Worm (Caenorhabditis elegans) whole organism, L4/young adult: ENCODE results near the gene mek-1.

ENCODE experiments used
- W03F9.2 ChIP-seq: fragments of 150-350 bp; optimal IDR thresholded peaks from 2 replicates; lab custom pipeline; 2014; ENCODE audit warnings: missing biosample characterization, missing genetic modification characterization
- dao-5 ChIP-seq: sonication (generic microtip); optimal IDR thresholded peaks from 2 replicates; lab custom pipeline; 2016; ENCODE audit warnings: missing genotype, missing genetic modification characterization, moderate library complexity, missing compliant biosample characterization
- him-1 ChIP-seq: sonication (generic microtip); optimal IDR thresholded peaks from 2 replicates; lab custom pipeline; 2016; ENCODE audit warnings: missing genotype, missing genetic modification reagents, missing genetic modification characterization, missing compliant biosample characterization

mek-1 gene

DNA sequence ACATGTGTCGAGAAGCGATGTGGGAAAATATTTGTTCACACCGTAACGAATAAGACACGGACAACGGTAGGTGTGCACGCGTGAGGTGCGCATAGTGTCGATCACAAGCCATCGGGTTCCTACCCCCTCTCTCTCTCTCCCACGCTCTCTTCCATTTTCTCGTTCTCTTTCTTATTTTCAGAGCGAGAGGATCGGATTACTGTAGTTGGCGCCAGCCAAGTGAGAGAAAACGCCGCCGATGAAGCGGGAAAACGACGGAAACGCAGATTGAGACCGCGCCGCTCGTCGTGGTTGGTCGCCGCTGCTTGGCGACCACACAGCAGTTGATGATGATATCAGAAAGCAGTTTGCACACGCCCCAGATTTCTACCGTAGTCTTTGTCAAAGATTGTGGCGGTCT, 14.7 kb upstream of the mek-1 start:
- TF ChIP-seq him-1 (tag; lab: Kevin White, UChicago): no peak

DNA sequence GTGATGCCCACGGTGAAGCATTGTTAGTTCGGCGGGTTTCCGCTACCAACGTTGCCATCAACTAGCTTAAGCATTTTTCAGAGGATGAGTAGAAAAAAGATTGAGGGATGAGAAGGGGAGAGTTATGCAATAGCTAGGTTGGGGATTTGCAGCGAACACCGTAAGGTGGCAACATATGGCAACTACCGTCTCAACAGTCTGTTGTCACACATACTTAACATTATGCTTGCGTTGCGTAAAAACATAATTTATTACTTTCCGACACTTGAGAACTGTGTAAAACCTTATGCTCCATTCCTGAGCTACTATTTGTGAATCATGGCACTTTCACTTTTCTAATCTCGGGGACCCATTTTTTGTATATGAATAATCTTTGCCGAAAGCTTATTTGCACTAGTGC, 12.4 kb upstream of the mek-1 start:
- TF ChIP-seq him-1 (tag; lab: Kevin White, UChicago) (no peak), dao-5 (tag; lab: Kevin White, UChicago) (no peak), W03F9.2 (tag; lab: Kevin White, UChicago) (no peak)

DNA sequence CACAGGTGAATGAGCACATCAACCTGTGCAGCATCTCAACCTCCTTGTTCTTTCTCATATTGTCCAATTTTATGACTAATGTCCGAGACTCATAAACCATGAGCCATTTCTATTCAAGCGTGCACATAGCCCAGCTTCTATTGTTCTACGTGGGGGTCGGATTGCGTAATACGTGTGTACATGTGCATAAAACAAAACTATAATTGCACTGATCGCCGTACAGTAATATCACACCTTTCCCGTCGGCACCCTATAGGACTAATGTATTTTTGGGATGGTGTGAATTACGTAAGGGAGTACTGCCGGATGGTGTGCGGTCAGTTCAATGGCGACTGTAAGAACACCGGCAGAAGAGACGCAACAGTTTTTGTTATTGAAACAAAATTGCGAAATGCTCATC, 9.1 kb upstream of the mek-1 start:
- no peak for TF ChIP-seq W03F9.2 (tag; lab: Kevin White, UChicago)
- TF ChIP-seq him-1 (tag; lab: Kevin White, UChicago): no peak
- TF ChIP-seq dao-5 (tag; lab: Kevin White, UChicago): no peak

DNA sequence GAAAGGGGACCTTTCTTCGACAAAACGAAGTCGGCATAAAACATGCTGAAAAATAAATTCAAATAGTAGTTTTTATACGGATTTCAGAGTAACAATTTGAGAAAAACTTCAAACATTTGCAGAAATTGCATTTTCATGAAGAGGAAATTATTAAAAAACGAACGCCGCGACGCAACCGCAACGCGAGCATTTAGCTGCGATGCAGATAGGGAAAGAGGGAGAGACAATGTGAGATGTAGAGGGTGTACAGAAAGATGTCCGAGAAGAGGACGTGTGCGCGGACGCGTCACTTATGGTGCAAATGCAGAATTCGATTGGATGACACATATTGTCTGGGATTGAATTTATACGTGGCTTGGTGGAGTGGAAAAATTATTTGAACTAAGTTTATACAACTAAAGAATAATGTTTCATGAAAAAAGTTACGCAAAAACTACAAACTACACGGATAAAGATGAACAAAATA, 4.0 kb upstream of the mek-1 start, which contains the start of gene coh-1:
coh-1 (minus strand) TSS at position 51 of the 466 bp plus-strand sequence.
- TF ChIP-seq him-1 (tag; lab: Kevin White, UChicago) (no peak), W03F9.2 (tag; lab: Kevin White, UChicago) (no peak), dao-5 (tag; lab: Kevin White, UChicago) (no peak)

DNA sequence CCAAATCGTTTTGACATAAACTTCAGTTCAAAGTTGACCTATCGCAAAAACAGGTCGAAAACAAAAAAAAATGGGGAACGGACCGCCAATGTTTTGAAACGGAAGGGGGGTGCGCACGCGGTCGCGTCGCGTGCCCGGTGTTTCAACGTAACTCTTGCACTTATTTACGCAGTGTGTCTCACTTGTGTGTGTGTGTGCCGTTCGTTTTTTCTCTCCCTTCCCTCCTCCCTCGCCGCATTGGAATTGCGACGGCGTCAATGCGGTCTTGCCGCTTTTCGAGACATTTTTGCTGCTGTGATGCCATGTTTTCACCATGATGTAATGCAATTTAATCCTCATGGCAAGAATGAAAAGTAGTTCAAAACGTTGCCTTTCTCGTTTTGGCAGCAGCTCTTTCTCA, 572 bp upstream of the mek-1 start:
- TF ChIP-seq him-1 (tag; lab: Kevin White, UChicago): no peak
- TF ChIP-seq W03F9.2 (tag; lab: Kevin White, UChicago): no peak

DNA sequence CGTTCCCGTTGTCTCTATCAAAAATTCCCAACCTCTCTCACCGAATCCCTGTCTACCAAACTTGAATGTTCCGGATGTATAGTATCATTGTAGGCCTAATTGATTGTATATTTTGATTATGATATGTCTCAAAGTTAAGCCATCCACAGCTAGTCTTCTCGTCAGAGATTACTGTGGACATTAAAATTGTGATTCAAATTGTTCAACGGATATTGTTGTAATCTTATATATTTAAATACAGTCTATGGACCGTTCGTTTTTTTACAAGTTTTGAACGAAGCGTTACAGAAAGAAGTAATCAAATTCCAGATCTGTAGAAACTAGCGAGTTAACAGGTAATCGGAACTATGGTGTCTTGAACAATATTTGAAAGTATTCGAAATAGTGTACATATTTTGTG, 1.7 kb downstream of the mek-1 start, which contains the start of gene F48E3.9:
F48E3.9 (plus strand) TSS at position 301 of the 400 bp plus-strand sequence.
- TF ChIP-seq dao-5 (tag; lab: Kevin White, UChicago) (no peak), W03F9.2 (tag; lab: Kevin White, UChicago) (no peak), him-1 (tag; lab: Kevin White, UChicago) (no peak)

DNA sequence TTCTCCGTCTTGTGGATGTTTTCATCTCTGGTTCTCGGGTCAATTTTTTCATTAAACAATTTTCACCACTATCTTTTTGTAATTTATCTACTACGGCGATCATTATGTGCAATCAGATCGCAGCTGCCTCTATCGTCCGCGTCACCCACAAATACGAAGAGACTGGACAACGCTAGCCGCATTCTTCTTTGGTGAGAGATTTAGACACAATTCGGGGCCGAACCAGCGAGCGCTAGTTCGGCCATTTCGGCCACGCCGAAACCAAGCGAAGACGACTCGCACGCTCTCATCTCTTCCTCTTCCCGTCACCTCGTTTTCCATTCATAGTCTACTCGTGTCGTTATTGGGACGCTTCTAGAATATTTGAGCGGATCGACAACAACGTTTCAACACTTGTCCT, 6.7 kb downstream of the mek-1 start, which contains the start of gene gly-12:
gly-12 (plus strand) TSS at position 117 of the 400 bp plus-strand sequence.
- no peak for TF ChIP-seq him-1 (tag; lab: Kevin White, UChicago)
- TF ChIP-seq W03F9.2 (tag; lab: Kevin White, UChicago): no peak
- no peak for TF ChIP-seq dao-5 (tag; lab: Kevin White, UChicago)

DNA sequence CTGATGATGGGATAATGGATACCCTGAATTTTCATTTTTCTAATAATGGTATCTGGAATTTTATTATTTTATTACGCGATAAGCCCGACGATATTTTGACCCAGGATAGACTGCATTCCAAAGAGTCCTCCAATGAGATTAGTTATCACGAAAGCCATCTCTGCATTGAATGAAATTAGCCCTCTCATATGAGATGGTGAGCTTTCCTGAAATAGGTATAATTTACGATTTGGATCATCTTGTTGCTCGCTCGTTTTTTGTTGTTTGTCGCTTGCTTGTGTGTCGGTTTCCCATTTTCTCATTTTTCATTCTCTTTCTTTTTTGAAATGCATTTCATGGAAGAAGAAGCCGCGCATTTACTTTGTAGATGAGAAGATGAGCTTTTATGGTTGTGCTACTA, 12.5 kb downstream of the mek-1 start:
- TF ChIP-seq dao-5 (tag; lab: Kevin White, UChicago): no peak
- TF ChIP-seq W03F9.2 (tag; lab: Kevin White, UChicago): no peak
- no peak for TF ChIP-seq him-1 (tag; lab: Kevin White, UChicago)

DNA sequence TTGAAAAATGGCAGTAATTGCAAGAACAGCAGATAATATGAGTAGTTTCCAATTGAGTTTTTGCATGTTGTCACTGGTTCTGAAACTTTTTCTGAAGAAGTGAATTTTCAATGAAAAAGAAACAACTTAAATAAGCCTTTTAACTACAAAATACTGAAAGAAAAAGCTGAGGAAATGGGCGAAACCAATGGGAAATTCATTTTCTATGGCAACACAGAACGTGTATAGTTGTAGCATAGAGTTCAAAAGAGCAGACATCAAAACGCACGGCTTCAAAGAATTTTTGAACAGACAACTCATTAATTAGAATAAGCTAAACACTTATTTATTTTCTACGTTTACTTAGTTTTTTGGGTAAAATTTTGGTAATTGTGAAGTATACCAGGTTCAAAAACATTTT, 14.0 kb downstream of the mek-1 start, which contains the start of gene F48E3.2:
F48E3.2 (minus strand) TSS at position 101 of the 400 bp plus-strand sequence.
- TF ChIP-seq him-1 (tag; lab: Kevin White, UChicago): no peak
- no peak for TF ChIP-seq W03F9.2 (tag; lab: Kevin White, UChicago)
- no peak for TF ChIP-seq dao-5 (tag; lab: Kevin White, UChicago)

DNA sequence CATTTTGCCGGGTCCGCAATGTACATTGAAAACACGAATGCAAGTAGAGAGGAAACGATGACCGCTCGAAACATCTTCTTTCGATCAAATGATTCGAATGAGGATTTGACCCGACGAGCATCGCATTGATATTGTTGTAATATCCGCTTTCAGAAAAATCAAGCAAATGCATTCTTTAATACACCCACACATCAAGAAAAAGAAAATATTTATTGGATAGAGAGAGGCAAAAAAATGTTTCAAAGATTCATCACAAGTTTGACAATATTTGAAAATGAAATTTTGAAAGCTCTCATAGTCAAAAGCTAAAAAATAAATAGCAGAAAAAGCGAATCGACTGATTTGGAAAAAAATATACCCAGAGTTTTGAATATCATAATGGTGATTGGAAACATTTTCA, 16.4 kb downstream of the mek-1 start, which contains the start of gene try-14:
try-14 (minus strand) TSS at position 101 of the 400 bp plus-strand sequence.
- TF ChIP-seq dao-5 (tag; lab: Kevin White, UChicago) (no peak), W03F9.2 (tag; lab: Kevin White, UChicago) (no peak), him-1 (tag; lab: Kevin White, UChicago) (no peak)

DNA sequence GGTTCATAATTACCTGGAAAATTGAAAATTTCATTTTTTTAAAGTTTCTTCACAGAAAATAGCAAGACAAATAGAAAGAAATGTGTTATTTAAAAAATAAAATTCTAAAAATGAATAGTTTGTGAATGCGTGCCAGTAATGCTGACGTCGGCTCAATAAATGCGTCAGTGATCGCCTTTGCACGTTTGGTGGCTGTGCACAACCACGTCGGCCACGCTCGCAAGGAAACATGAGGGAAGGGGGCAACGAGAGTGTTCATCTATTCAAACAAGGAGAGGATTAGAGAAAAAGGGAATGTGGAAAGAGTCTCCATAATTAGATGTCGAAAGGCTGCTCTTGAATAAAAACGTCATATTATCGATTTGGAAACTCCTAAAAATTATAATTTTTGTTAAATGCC, 21.9 kb downstream of the mek-1 start, which contains the start of gene uggt-1:
uggt-1 (minus strand) TSS at position 13 of the 400 bp plus-strand sequence.
- TF ChIP-seq him-1 (tag; lab: Kevin White, UChicago) (peak; percentile 90), W03F9.2 (tag; lab: Kevin White, UChicago) (no peak), dao-5 (tag; lab: Kevin White, UChicago) (no peak)

DNA sequence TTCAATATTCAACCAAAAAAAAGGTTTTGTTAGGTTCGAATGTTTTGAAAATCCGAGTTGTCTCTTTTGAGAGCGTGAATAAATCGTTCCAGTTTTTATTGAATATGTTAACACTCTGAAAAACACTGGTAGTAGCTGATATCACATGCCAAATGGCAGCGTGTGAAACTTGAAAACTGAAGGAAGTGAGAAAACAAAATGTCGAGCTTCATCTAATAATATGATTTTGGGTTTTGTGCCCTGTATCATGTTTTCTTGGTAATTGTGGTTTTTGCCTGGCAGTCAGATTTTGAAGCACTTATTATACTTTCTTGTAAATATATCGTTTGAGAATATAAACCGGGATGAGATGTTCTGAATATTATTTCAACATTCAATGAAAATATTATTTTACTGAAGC, 23.8 kb downstream of the mek-1 start, which contains the start of gene F48E3.6:
F48E3.6 (minus strand) TSS at position 101 of the 400 bp plus-strand sequence.
- no peak for TF ChIP-seq him-1 (tag; lab: Kevin White, UChicago)
- no peak for TF ChIP-seq dao-5 (tag; lab: Kevin White, UChicago)
- no peak for TF ChIP-seq W03F9.2 (tag; lab: Kevin White, UChicago)

DNA sequence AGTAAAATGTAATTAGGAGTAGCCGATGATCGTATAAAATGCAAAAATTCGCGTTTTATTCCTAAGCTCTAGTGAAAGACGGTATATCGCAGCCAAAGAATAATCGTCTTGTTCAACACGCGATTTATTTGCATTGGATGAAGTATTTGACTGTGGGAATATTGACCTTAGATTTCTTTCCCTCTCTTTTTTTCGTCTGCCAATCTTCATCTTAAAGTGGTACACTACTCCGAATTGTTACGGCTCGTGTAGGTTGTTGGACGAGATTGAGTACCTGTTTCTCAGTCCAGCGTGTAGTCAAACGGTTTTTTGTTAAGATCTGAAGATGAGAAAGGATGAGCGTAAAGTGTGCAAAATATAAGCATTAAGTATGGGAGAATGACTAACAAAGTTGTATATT, 27.5 kb downstream of the mek-1 start, which contains the start of gene lgc-11:
lgc-11 (minus strand) TSS at position 101 of the 400 bp plus-strand sequence.
- TF ChIP-seq W03F9.2 (tag; lab: Kevin White, UChicago): no peak
- no peak for TF ChIP-seq dao-5 (tag; lab: Kevin White, UChicago)
- TF ChIP-seq him-1 (tag; lab: Kevin White, UChicago): no peak

DNA sequence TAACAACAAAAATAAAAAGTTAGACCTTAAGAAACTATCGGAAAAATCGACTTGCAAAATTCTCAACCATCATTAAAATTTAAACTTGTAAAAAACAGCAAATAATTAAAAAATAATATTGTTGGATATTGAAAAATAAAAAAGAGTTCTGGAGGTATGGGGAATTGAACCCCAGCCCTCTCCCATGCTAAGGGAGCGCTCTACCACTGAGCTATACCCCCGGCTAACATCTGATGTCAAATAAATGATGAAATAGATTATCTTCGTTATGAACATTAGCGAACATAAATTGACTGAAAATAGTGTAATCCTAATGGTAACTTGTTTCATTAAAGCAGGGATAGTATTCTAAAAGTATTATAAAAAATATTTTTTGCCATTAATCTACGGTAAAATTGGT, 28.1 kb downstream of the mek-1 start:
- TF ChIP-seq dao-5 (tag; lab: Kevin White, UChicago): no peak
- TF ChIP-seq W03F9.2 (tag; lab: Kevin White, UChicago): no peak
- TF ChIP-seq him-1 (tag; lab: Kevin White, UChicago): no peak
